Worm (Caenorhabditis elegans): Measurements from ENCODE around the gene C23G10.1.

Gene C23G10.1

ce11 chrIII:6213915-6214314 lies 4.8 kb downstream of the C23G10.1 start, which contains the start of gene C23G10.10:
TSS of gene C23G10.10 (minus strand) at chrIII:6214015.
- TF ChIP-seq spr-1 (tag; optimal IDR thresholded peaks at IDR 0.05) = no peak
- no peak for TF ChIP-seq duxl-1 (tag; optimal IDR thresholded peaks at IDR 0.05; ENCODE audit: poor library complexity)
- no peak for TF ChIP-seq ama-1 (optimal IDR thresholded peaks at IDR 0.05)
- no peak for TF ChIP-seq dve-1 (tag; optimal IDR thresholded peaks at IDR 0.05; ENCODE audit: insufficient read depth)
- no peak for TF ChIP-seq lin-38 (GFP tag; IDR thresholded peaks at IDR 0.05)
- no peak for TF ChIP-seq mdt-29 (GFP tag; IDR thresholded peaks at IDR 0.05)
- no peak for TF ChIP-seq sdz-12 (GFP tag; optimal IDR thresholded peaks at IDR 0.05)
- no peak for TF ChIP-seq aly-2 (tag; optimal IDR thresholded peaks at IDR 0.05)
- no peak for TF ChIP-seq ceh-82 (tag; optimal IDR thresholded peaks at IDR 0.05)
- TF ChIP-seq F10B5.3 (tag; optimal IDR thresholded peaks at IDR 0.05) = no peak
- TF ChIP-seq egl-27 (tag; optimal IDR thresholded peaks at IDR 0.05) = no peak
- TF ChIP-seq T26A8.4 (GFP tag; IDR thresholded peaks at IDR 0.05) = no peak
- no peak for TF ChIP-seq nhr-76 (tag; optimal IDR thresholded peaks at IDR 0.05)
- no peak for TF ChIP-seq lim-7 (GFP tag; IDR thresholded peaks at IDR 0.05)
- TF ChIP-seq ces-1 (GFP tag; optimal IDR thresholded peaks at IDR 0.05) = no peak
- no peak for TF ChIP-seq unc-130 (GFP tag; optimal IDR thresholded peaks at IDR 0.05)

- no peak for TF ChIP-seq unc-130 (GFP tag; optimal IDR thresholded peaks at IDR 0.05)
- TF ChIP-seq ceh-82 (tag; optimal IDR thresholded peaks at IDR 0.05) = no peak
- TF ChIP-seq hif-1 (tag; optimal IDR thresholded peaks at IDR 0.05) = no peak
- no peak for TF ChIP-seq F26F4.8 (GFP tag; conservative IDR thresholded peaks at IDR 0.05)
- peak; percentile 12 for TF ChIP-seq nhr-28 (tag; optimal IDR thresholded peaks at IDR 0.05)
- TF ChIP-seq duxl-1 (tag; optimal IDR thresholded peaks at IDR 0.05; ENCODE audit: poor library complexity) = no peak
These were observed 6.4 kb downstream of the C23G10.1 start, which contains the start of gene C23G10.11 for ce11 chrIII:6215476-6215875. TSS of gene C23G10.11 (minus strand) at chrIII:6215576.

- peak; percentile 14 for TF ChIP-seq hlh-30 (tag; optimal IDR thresholded peaks at IDR 0.05; ENCODE audit: insufficient read depth)
- TF ChIP-seq nhr-111 (GFP tag; optimal IDR thresholded peaks at IDR 0.05) = no peak
- TF ChIP-seq nhr-28 (tag; optimal IDR thresholded peaks at IDR 0.05) = peak; percentile 84
- 0 out of 2 replicates have a peak, but pooled peaks have one; percentile 8 for TF ChIP-seq dmd-6 (GFP tag; IDR thresholded peaks at IDR 0.05)
- peak in 1 of 2 experiments; percentile 71 for TF ChIP-seq mdl-1 (tag; optimal IDR thresholded peaks at IDR 0.05)
- TF ChIP-seq ztf-11 (tag; optimal IDR thresholded peaks at IDR 0.05) = no peak
- peak; percentile 83 for TF ChIP-seq nhr-48 (tag; optimal IDR thresholded peaks at IDR 0.05)
- TF ChIP-seq hlh-11 (tag; optimal IDR thresholded peaks at IDR 0.05) = peak; percentile 23
- TF ChIP-seq fkh-10 (GFP tag; optimal IDR thresholded peaks at IDR 0.05) = no peak
- TF ChIP-seq mxl-3 (GFP tag; optimal IDR thresholded peaks at IDR 0.05) = peak; percentile 92
- no peak for TF ChIP-seq mep-1 (tag; optimal IDR thresholded peaks at IDR 0.05)
These were observed 6.9 kb downstream of the C23G10.1 start for ce11 chrIII:6215943-6216342.

ce11 chrIII:6216833-6217466 lies 7.9 kb downstream of the C23G10.1 start, which contains the start of gene hot-4:
TSS of gene hot-4 (plus strand) at chrIII:6217416.
- TF ChIP-seq ces-1 (GFP tag; optimal IDR thresholded peaks at IDR 0.05) = no peak
- no peak for TF ChIP-seq jun-1 (tag; optimal IDR thresholded peaks at IDR 0.05)
- TF ChIP-seq saeg-2 (GFP tag; IDR thresholded peaks at IDR 0.05) = no peak
- TF ChIP-seq nhr-102 (tag; optimal IDR thresholded peaks at IDR 0.05) = no peak
- no peak for TF ChIP-seq unc-130 (GFP tag; optimal IDR thresholded peaks at IDR 0.05)
- TF ChIP-seq sdz-12 (GFP tag; optimal IDR thresholded peaks at IDR 0.05) = no peak
- TF ChIP-seq nhr-41 (GFP tag; IDR thresholded peaks at IDR 0.05) = no peak
- no peak for TF ChIP-seq hlh-30 (tag; optimal IDR thresholded peaks at IDR 0.05; ENCODE audit: insufficient read depth)
- TF ChIP-seq T20F7.1 (GFP tag; optimal IDR thresholded peaks at IDR 0.05) = no peak

Measured in whole organism, L4 larva.